Fruit fly (Drosophila melanogaster) S2 (cell line): ENCODE data around the gene Pmi.

ENCODE experiments used
- CG8478 ChIP-seq: fragments of >200 bp; optimal IDR thresholded peaks from 2 replicates; lab custom pipeline; 2018
- CTCF ChIP-seq, 2 experiments: fragments of >200 bp; optimal IDR thresholded peaks; 2 replicates each; lab custom pipeline; 2018

Gene Pmi

DNA sequence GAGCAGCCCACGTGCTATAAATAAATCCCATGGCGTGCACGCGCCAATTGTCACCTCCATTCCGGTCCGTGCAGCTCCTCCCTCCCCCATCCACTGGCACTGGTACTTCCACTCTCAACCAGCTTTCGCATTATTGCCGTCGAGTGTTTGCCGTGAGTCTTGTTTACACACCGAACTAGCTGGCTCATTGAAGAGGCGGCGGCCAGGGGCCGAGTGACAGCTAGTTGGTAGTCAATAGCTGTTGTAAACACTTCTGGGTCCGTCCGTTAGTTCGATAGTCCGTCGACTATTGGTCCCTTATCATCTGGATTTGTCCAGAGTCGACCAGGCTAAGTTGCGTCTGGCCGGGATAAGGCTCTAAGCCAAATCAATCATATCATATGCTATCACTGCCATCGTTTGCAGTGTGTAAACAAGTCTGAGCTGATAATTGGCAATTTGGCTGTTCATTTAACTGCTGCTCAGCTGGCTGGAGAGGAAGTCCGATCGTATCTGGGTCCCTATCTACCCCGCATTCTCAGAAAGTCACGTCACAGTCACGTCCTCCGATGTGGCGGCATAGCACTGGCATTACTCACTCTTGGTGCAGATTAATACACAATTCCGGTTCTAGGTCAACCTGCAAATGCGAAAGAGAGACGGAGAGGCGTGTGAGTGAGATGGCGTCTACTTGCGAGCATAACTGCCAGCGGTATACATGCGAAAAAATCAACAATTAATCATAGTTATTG is 27.7 kb downstream of the Pmi start:
- TF ChIP-seq CTCF (optimal IDR thresholded peaks at IDR 0.05; lab: Kevin White, UChicago) (no peak), CG8478 (lab: Kevin White, UChicago) (no peak)

dm6 chr3L:5808101-5808433 is 28.2 kb downstream of the Pmi start:
- no peak for TF ChIP-seq CTCF (optimal IDR thresholded peaks at IDR 0.05; lab: Kevin White, UChicago)
- no peak for TF ChIP-seq CG8478 (lab: Kevin White, UChicago)

dm6 chr3L:5808540-5809200 is 28.8 kb downstream of the Pmi start:
- TF ChIP-seq CG8478 (lab: Kevin White, UChicago) (no peak), CTCF (optimal IDR thresholded peaks at IDR 0.05; lab: Kevin White, UChicago) (no peak)

dm6 chr3L:5809201-5809584 is 29.3 kb downstream of the Pmi start:
- no peak for TF ChIP-seq CG8478 (lab: Kevin White, UChicago)
- TF ChIP-seq CTCF (optimal IDR thresholded peaks at IDR 0.05; lab: Kevin White, UChicago) = no peak

- TF ChIP-seq CTCF (optimal IDR thresholded peaks at IDR 0.05; lab: Kevin White, UChicago) (no peak), CG8478 (lab: Kevin White, UChicago) (no peak)
Observed at dm6 chr3L:5809642-5810279, 29.9 kb downstream of the Pmi start.

DNA sequence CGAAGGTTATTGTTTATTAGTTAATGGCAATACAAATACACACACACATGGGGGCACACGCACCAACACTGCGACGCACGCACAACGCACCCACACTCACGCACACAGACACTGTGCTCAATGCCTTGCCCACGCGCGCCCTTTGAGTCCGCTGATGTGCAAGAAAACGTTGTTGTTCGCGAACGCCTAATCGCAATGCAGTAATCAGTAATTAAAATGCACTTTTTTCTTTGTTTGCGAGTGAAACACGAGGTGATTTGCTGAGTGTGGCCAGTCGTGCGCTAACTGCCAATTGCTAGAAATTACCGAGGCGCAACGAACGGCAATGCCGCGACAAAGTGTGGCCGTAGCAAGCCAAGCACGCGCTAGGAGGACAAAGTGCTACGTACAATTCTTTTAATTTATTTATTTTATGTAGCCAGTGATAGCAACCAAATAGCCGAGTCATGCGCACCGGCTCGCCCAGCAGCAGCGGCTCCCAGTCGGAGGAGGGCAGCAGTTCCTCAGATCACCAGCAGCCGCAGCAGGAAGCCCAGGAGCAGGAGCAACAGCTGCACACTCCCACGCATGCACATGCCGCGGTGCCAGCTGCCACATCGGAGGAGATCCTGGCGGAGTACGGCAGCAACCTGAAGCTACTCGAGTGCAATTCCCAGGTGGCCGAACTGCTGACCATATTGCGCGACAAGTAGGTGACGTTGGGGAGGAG is 30.9 kb downstream of the Pmi start, which contains the start of the genes S6k and kri:
S6k (minus strand) TSS at position 299 of the 709 bp plus-strand sequence.
kri (plus strand) TSS at position 341 of the 709 bp plus-strand sequence.
- TF ChIP-seq CG8478 (lab: Kevin White, UChicago) (no peak), CTCF (optimal IDR thresholded peaks at IDR 0.05; lab: Kevin White, UChicago) (peak; percentile 0 to 18)

DNA sequence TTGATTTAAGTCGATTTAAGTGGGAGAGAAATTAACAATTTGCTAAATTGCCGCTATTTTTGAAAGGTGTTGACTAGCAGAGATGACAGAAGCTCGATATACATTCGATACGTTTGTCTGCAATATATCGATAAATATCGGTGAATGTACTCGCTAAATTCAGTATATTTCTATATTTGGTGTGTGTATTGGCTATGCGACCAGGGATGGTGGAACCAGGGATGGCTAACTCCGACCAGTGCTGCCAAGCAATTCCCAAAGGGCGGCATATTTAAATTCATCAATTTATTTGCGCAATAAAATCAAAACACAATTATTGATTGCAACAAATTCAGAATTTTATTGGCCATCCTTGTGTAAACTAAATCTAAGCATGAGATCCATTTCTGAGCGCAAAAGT is 33.2 kb downstream of the Pmi start, which contains the start of gene mad2:
mad2 (minus strand) TSS at position 78 of the 400 bp plus-strand sequence.
- no peak for TF ChIP-seq CG8478 (lab: Kevin White, UChicago)
- peak; percentile 42 to 64 for TF ChIP-seq CTCF (optimal IDR thresholded peaks at IDR 0.05; lab: Kevin White, UChicago)

- TF ChIP-seq CG8478 (lab: Kevin White, UChicago) (no peak), CTCF (optimal IDR thresholded peaks at IDR 0.05; lab: Kevin White, UChicago) (no peak)
Observed at dm6 chr3L:5817177-5817576, 37.3 kb downstream of the Pmi start.

- TF ChIP-seq CTCF (optimal IDR thresholded peaks at IDR 0.05; lab: Kevin White, UChicago) (no peak), CG8478 (lab: Kevin White, UChicago) (no peak)
Observed at dm6 chr3L:5819310-5819709, 39.5 kb downstream of the Pmi start.

- no peak for TF ChIP-seq CG8478 (lab: Kevin White, UChicago)
- no peak for TF ChIP-seq CTCF (optimal IDR thresholded peaks at IDR 0.05; lab: Kevin White, UChicago)
Observed at dm6 chr3L:5820039-5820438, 40.2 kb downstream of the Pmi start.

- TF ChIP-seq CG8478 (lab: Kevin White, UChicago) = no peak
- TF ChIP-seq CTCF (optimal IDR thresholded peaks at IDR 0.05; lab: Kevin White, UChicago) = peak; percentile 65 to 69
Observed at dm6 chr3L:5820793-5821192, 40.9 kb downstream of the Pmi start.

dm6 chr3L:5821506-5821905 is 41.7 kb downstream of the Pmi start:
- TF ChIP-seq CTCF (optimal IDR thresholded peaks at IDR 0.05; lab: Kevin White, UChicago) (no peak), CG8478 (lab: Kevin White, UChicago) (no peak)

DNA sequence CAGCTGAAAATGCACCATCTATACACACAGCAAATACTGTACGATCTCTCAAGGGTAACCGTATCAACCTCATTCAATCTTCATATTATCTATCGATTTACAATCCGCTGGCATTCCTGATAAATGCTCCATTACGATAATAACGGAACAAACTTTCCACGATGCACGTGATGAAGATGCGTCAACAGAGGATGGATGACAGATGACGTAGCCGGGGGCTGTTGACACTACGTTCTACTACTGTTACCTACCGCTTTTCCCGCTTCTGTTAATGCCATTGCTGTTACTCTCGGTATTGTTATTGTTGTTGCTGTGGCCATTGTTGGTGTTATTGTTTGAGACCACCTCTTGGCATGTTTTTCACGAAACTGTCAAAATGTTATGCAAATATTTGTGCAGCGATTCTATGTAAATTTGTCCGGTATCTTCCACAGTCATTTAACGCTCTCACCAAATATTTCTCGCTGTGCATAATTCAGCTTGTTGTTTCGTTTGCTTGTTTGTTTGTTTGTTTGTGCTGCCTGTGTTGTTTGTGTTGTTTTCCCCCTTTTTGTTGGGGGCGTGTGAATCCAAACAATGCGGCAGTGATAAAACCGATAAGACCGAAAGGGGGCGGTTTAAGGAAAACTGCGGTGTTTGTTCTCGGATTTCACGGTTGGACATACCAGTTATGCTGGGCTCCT is 44.1 kb downstream of the Pmi start:
- TF ChIP-seq CTCF (optimal IDR thresholded peaks at IDR 0.05; lab: Kevin White, UChicago) (no peak), CG8478 (lab: Kevin White, UChicago) (no peak)

DNA sequence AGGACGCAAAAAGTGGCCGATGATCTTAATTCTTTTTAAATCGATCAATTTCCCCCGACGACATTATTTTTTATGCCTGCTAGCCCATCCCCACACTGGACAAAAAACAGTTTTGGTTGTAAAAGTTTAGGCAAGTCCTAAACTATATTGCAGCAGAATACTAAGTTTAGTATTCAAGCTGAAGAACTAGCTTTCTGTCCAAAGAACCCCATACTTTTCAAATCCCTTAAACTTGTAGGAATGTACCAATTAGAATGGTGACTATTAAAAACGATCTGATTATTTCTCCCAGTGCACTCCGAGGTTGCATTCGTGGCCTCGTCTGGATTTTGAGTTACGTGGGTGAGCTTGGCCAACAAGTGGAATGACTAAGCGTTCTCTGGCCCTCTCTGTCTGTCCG is 45.6 kb downstream of the Pmi start:
- no peak for TF ChIP-seq CG8478 (lab: Kevin White, UChicago)
- no peak for TF ChIP-seq CTCF (optimal IDR thresholded peaks at IDR 0.05; lab: Kevin White, UChicago)
